Worm (Caenorhabditis elegans): ENCODE measurements around the gene nhr-7.

DNA sequence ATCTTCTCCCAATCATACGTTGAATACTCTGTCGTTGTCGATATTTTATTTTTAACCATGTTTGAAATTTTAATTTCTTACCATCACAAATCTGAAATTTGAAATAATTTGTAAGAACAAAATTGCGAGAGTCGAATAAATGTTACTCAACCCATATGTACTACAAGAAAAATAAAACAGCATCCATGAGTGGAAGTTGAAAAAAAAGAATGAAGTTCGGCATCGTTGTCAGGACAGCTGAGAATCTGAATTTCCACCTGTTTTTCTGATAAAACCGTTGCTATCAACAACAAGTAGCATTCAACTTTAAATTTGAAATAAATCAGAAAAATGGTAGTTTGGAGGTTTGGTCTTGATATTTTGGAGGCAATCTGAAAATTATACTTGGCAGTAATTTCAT is 47.3 kb downstream of the nhr-7 start, which contains the start of gene C29F4.3:
- TF ChIP-seq him-1 (tag; optimal IDR thresholded peaks at IDR 0.05) = no peak
- no peak for TF ChIP-seq W03F9.2 (tag; optimal IDR thresholded peaks at IDR 0.05)
